Worm (Caenorhabditis elegans): Measurements from ENCODE around the gene mocs-1.

mocs-1 gene

DNA sequence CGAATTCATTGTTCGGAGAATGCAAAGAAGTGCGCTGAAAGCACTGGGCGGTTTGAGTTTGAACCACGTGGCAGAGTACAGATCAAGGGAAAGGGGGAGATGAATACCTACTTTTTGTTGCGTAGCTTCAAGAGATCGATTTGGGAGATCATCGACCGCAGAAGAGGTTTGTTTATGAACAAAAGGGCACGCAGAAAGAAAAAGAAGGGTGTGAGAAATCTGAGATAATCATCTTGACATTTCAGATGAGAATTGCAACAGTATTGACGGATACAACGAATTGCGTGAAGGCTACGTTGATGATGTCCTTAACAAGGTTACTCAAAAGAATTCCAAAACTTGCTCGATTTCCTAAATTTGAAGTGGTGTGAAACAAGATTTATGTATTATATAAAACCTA, 44.7 kb upstream of the mocs-1 start:
- no peak for TF ChIP-seq lin-35 (GFP tag; optimal IDR thresholded peaks at IDR 0.05)
- peak; percentile 62 for TF ChIP-seq nhr-85 (tag)
- TF ChIP-seq lin-14 (GFP tag; optimal IDR thresholded peaks at IDR 0.05) = peak; percentile 37
- peak; percentile 11 for TF ChIP-seq snu-23 (GFP tag; optimal IDR thresholded peaks at IDR 0.05)
- TF ChIP-seq egl-27 (tag; optimal IDR thresholded peaks at IDR 0.05) = no peak
- peak; percentile 17 for TF ChIP-seq rnt-1 (tag; optimal IDR thresholded peaks at IDR 0.05)

- TF ChIP-seq nhr-77 (tag; optimal IDR thresholded peaks at IDR 0.05) (no peak), dsc-1 (tag; optimal IDR thresholded peaks at IDR 0.05) (no peak), lin-15B (tag; optimal IDR thresholded peaks at IDR 0.05) (no peak), aly-2 (tag; optimal IDR thresholded peaks at IDR 0.05) (no peak), egl-13 (tag; optimal IDR thresholded peaks at IDR 0.05) (peak; percentile 33)
These were observed 38.1 kb upstream of the mocs-1 start, which contains the start of gene gcy-36 for ce11 chrX:15478717-15479116. Gene gcy-36, plus strand, starts transcription at chrX:15479017.

DNA sequence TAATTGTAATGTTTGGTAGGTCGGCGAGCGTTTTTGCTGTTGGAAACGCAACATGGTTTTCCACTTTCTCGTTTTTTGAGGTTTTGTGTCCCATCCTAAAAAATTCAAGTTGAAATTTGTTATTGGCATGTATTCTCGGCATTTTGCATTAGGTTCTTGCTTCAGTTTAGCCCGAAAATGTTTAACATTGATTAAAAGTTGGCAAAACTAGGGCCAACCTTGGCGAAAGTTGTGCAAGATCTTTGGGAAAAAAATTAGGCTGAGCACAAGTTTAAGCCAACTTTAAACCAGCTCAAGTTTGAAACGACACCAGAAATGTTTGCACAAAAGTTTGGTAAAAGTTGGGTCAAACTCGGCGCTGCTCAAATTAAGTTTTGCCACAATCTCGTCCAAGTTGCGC, 36.7 kb upstream of the mocs-1 start, which contains the start of gene exc-1:
Gene exc-1, minus strand, starts transcription at position 101 of the 400 bp plus-strand sequence.
- TF ChIP-seq pax-3 (tag; optimal IDR thresholded peaks at IDR 0.05) (no peak), nhr-76 (tag; optimal IDR thresholded peaks at IDR 0.05) (no peak), hlh-17 (GFP tag; optimal IDR thresholded peaks at IDR 0.05; ENCODE audit: borderline replicate concordance) (no peak), snpc-4 (tag; optimal IDR thresholded peaks at IDR 0.05) (no peak), alr-1 (tag; optimal IDR thresholded peaks at IDR 0.05; ENCODE audit: borderline replicate concordance) (no peak), lir-3 (tag; optimal IDR thresholded peaks at IDR 0.05; ENCODE audit: poor library complexity) (no peak), hlh-4 (tag; optimal IDR thresholded peaks at IDR 0.05) (no peak), efl-1 (optimal IDR thresholded peaks at IDR 0.05) (no peak), efl-1 (GFP tag; optimal IDR thresholded peaks at IDR 0.05 in 1 of 2) (no peak), nhr-77 (tag; optimal IDR thresholded peaks at IDR 0.05) (no peak), tlp-1 (tag; optimal IDR thresholded peaks at IDR 0.05) (no peak), lin-15B (tag; optimal IDR thresholded peaks at IDR 0.05) (no peak), elt-2 (tag; optimal IDR thresholded peaks at IDR 0.05) (no peak), fkh-8 (tag; optimal IDR thresholded peaks at IDR 0.05) (no peak), fkh-10 (GFP tag; optimal IDR thresholded peaks at IDR 0.05) (no peak), nhr-19 (GFP tag; conservative IDR thresholded peaks at IDR 0.05) (no peak), sox-4 (tag; optimal IDR thresholded peaks at IDR 0.05) (no peak)

DNA sequence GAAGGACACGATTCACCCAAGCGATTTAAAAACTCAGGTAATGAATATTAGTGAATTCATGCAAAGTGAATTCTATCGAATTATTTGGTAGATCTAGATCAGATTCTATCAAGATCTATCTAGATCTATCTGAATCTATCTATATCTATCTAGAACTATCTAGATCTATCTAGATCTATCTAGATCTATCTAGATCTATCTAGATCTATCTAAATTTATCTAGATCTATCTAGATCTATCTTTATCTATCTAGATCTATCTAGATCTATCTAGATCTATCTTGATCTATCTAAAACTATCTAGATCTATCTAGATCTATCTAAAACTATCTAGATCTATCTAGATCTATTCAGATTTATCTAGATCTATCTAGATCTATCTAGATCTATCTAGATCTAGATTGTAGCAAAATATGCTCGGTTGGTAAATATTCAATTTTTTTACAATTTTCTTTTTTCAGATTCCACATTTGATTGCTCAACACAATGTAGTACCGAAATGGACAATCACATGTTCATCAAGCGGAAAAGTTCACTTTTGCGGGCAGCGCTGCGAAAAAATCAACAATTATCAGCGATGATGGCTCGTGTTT, 29.5 kb upstream of the mocs-1 start:
- TF ChIP-seq lin-15B (tag; optimal IDR thresholded peaks at IDR 0.05) = no peak
- TF ChIP-seq nhr-85 (tag) = peak; percentile 68

- TF ChIP-seq snpc-4 (tag; optimal IDR thresholded peaks at IDR 0.05) (peak; percentile 24), ceh-90 (tag; optimal IDR thresholded peaks at IDR 0.05) (no peak)
These were observed 28.1 kb upstream of the mocs-1 start for ce11 chrX:15468657-15469056.

DNA sequence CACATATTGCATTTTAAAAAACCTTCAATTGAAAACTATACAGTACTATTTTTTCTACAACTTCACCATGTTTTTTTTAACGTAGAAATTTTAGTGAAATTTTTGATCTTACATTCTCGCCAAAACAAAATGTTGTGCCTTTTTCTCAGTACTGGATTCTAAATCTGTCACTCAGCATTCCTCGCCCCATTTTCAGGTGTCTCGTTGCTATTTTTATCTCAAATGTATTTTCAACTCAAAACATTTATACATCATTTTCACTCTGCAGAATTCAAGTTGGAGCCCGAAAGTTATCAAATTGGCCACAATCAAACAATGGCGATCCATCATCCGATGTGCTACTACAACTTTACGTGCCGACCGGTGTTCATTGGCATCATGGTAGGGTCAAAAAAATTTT, 25.4 kb upstream of the mocs-1 start, which contains the start of gene sprr-1:
Gene sprr-1, plus strand, starts transcription at position 269 of the 400 bp plus-strand sequence.
- TF ChIP-seq lin-35 (GFP tag; optimal IDR thresholded peaks at IDR 0.05) = no peak
- no peak for TF ChIP-seq tlp-1 (tag; optimal IDR thresholded peaks at IDR 0.05)
- TF ChIP-seq nhr-12 (tag; optimal IDR thresholded peaks at IDR 0.05) = no peak
- TF ChIP-seq ceh-88 (GFP tag; IDR thresholded peaks at IDR 0.05) = no peak
- TF ChIP-seq elt-2 (tag; optimal IDR thresholded peaks at IDR 0.05) = no peak
- TF ChIP-seq swsn-7 (tag; optimal IDR thresholded peaks at IDR 0.05) = no peak

ce11 chrX:15465050-15465449, 24.5 kb upstream of the mocs-1 start:
- TF ChIP-seq ceh-88 (GFP tag; IDR thresholded peaks at IDR 0.05) = no peak
- no peak for TF ChIP-seq lin-15B (tag; optimal IDR thresholded peaks at IDR 0.05)
- TF ChIP-seq ztf-11 (tag; optimal IDR thresholded peaks at IDR 0.05) = no peak
- TF ChIP-seq vab-15 (tag; optimal IDR thresholded peaks at IDR 0.05) = no peak
- TF ChIP-seq unc-86 (tag; optimal IDR thresholded peaks at IDR 0.05) = no peak
- TF ChIP-seq nhr-237 (tag; optimal IDR thresholded peaks at IDR 0.05) = no peak
- TF ChIP-seq C16A3.4 (tag; optimal IDR thresholded peaks at IDR 0.05) = no peak
- TF ChIP-seq efl-1 (optimal IDR thresholded peaks at IDR 0.05) = no peak
- TF ChIP-seq efl-1 (GFP tag; optimal IDR thresholded peaks at IDR 0.05 in 1 of 2) = no peak
- no peak for TF ChIP-seq lsy-2 (tag; optimal IDR thresholded peaks at IDR 0.05)
- no peak for TF ChIP-seq snpc-4 (tag; optimal IDR thresholded peaks at IDR 0.05)
- no peak for TF ChIP-seq ztf-4 (tag; optimal IDR thresholded peaks at IDR 0.05)
- TF ChIP-seq Y116A8C.19 (tag; optimal IDR thresholded peaks at IDR 0.05; ENCODE audit: borderline replicate concordance) = no peak
- no peak for TF ChIP-seq sptf-1 (tag; optimal IDR thresholded peaks at IDR 0.05)
- TF ChIP-seq lin-13 (GFP tag; optimal IDR thresholded peaks at IDR 0.05) = no peak

Measured in whole organism, L1 larva.